Fruit fly (Drosophila melanogaster): ENCODE data around the gene APC4.

DNA sequence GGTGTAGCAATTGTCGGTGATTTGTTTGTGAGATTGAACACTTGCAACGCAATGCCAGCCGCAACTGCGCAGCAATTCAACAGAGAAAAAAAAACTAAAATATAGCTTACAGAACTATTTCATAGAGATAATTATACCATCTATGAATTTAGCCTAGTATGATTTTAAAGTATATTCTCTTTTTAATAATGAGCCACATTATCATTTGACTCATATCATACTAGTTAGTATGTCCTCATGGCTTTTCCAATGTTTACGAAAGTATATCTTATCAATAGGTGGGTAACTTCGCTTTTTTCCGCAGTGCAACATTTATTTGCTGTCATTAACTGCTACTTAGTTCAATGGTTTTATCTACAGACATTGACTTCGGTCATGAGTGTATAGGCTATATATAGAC is 44.0 kb upstream of the APC4 start:
- TF ChIP-seq CG8478 (optimal IDR thresholded peaks at IDR 0.05), result no peak
- TF ChIP-seq CTCF (optimal IDR thresholded peaks at IDR 0.05), result no peak
